Fruit fly (Drosophila melanogaster) whole organism, embryonic: Measurements from ENCODE around the gene MED25.

ENCODE experiments used
- Bdp1 ChIP-seq: fragments of 200-800 bp; sonication (Bioruptor generic); optimal IDR thresholded peaks from 3 replicates; lab custom pipeline; 2016; ENCODE audit warnings: missing biosample characterization, missing genetic modification characterization
- CG10321 ChIP-seq: fragments of 200-800 bp; sonication (Bioruptor generic); IDR thresholded peaks from 2 replicates; pipeline ENCODE4 v1.3.6; 2022; ENCODE audit warnings: missing biosample characterization, missing genetic modification characterization
- CG10654 ChIP-seq: fragments of 200-800 bp; sonication (Bioruptor generic); optimal IDR thresholded peaks from 2 replicates; lab custom pipeline; 2016; ENCODE audit warnings: missing biosample characterization, missing genetic modification characterization
- CG11247 ChIP-seq: fragments of 200-800 bp; sonication (Bioruptor generic); IDR thresholded peaks from 2 replicates; pipeline ENCODE4 v1.3.6; 2022; ENCODE audit warnings: missing biosample characterization, missing genetic modification characterization
- CG11723 ChIP-seq: fragments of 200-800 bp; sonication (Bioruptor generic); optimal IDR thresholded peaks from 2 replicates; lab custom pipeline; 2017; ENCODE audit warnings: missing biosample characterization, mild to moderate bottlenecking, missing genetic modification characterization
- CG1233 ChIP-seq: fragments of 200-800 bp; sonication (Bioruptor generic); optimal IDR thresholded peaks from 4 replicates; lab custom pipeline; 2018; ENCODE audit warnings: missing biosample characterization, mild to moderate bottlenecking, missing genetic modification characterization
- CG14667 ChIP-seq: fragments of 200-800 bp; sonication (Bioruptor generic); IDR thresholded peaks from 2 replicates; pipeline ENCODE4 v1.3.6; 2022; ENCODE audit warnings: missing biosample characterization, missing genetic modification characterization
- CG15601 ChIP-seq: fragments of 200-800 bp; sonication (Bioruptor generic); optimal IDR thresholded peaks from 3 replicates; lab custom pipeline; 2019; ENCODE audit warnings: missing biosample characterization, mild to moderate bottlenecking, missing genetic modification characterization, moderate library complexity
- CG30020 ChIP-seq: fragments of 200-800 bp; optimal IDR thresholded peaks from 2 replicates; lab custom pipeline; 2019; ENCODE audit warnings: missing biosample characterization, mild to moderate bottlenecking, missing genetic modification characterization, moderate library complexity
- CG31441 ChIP-seq: fragments of 200-800 bp; sonication (Bioruptor generic); IDR thresholded peaks from 2 replicates; pipeline ENCODE4 v1.3.6; 2022; ENCODE audit warnings: missing biosample characterization, missing genetic modification characterization
- CG3281 ChIP-seq: fragments of 200-800 bp; sonication (Bioruptor generic); optimal IDR thresholded peaks from 3 replicates; lab custom pipeline; 2017; ENCODE audit warnings: missing biosample characterization, mild to moderate bottlenecking, missing genetic modification characterization
- CG33213 ChIP-seq: fragments of 200-800 bp; sonication (Bioruptor generic); optimal IDR thresholded peaks from 3 replicates; lab custom pipeline; 2016; ENCODE audit warnings: missing biosample characterization, missing genetic modification characterization
- CG34224 ChIP-seq: fragments of 200-800 bp; sonication (Bioruptor generic); IDR thresholded peaks from 3 replicates; pipeline ENCODE4 v1.3.6; 2022; ENCODE audit warnings: missing biosample characterization, missing genetic modification characterization; ENCODE audit not compliant: partially characterized antibody
- CG4424 ChIP-seq: fragments of 200-800 bp; sonication (Bioruptor generic); optimal IDR thresholded peaks from 3 replicates; lab custom pipeline; 2016; ENCODE audit warnings: missing biosample characterization, missing genetic modification characterization
- CG7271 ChIP-seq: fragments of 200-800 bp; sonication (Bioruptor generic); optimal IDR thresholded peaks from 2 replicates; lab custom pipeline; 2018; ENCODE audit warnings: missing biosample characterization, mild to moderate bottlenecking, missing genetic modification characterization, moderate library complexity
- CG7839 ChIP-seq: fragments of 200-800 bp; sonication (Bioruptor generic); optimal IDR thresholded peaks from 3 replicates; lab custom pipeline; 2018; ENCODE audit warnings: missing biosample characterization, mild to moderate bottlenecking, missing genetic modification characterization, moderate library complexity
- Camta ChIP-seq: fragments of 200-800 bp; sonication (Bioruptor generic); optimal IDR thresholded peaks from 2 replicates; lab custom pipeline; 2016; ENCODE audit warnings: missing biosample characterization, missing genetic modification characterization
- Deaf1 ChIP-seq: fragments of 200-800 bp; optimal IDR thresholded peaks from 3 replicates; lab custom pipeline; 2019; ENCODE audit warnings: missing biosample characterization, mild to moderate bottlenecking, missing genetic modification characterization, moderate library complexity
- Elba2 ChIP-seq: fragments of 200-800 bp; sonication (Bioruptor generic); optimal IDR thresholded peaks from 3 replicates; lab custom pipeline; 2016; ENCODE audit warnings: missing biosample characterization, missing genetic modification characterization
- H2.0 ChIP-seq: fragments of 200-800 bp; sonication (Bioruptor generic); IDR thresholded peaks from 2 replicates; pipeline ENCODE4 v1.3.6; 2022; ENCODE audit warnings: missing biosample characterization, missing genetic modification characterization
- HLHmδ ChIP-seq: fragments of 200-800 bp; sonication (Bioruptor generic); optimal IDR thresholded peaks from 2 replicates; lab custom pipeline; 2018; ENCODE audit warnings: missing biosample characterization, mild to moderate bottlenecking, missing genetic modification characterization, moderate library complexity
- HmgZ ChIP-seq: fragments of 200-800 bp; sonication (Bioruptor generic); optimal IDR thresholded peaks from 2 replicates; lab custom pipeline; 2018; ENCODE audit warnings: missing biosample characterization, mild to moderate bottlenecking, missing genetic modification characterization
- Hr3 ChIP-seq: fragments of 200-800 bp; sonication (Bioruptor generic); optimal IDR thresholded peaks from 3 replicates; lab custom pipeline; 2016; ENCODE audit warnings: missing biosample characterization, missing genetic modification characterization
- Med ChIP-seq: fragments of 200-800 bp; sonication (Bioruptor generic); peaks from one replicate; lab custom pipeline; 2016; ENCODE audit warnings: missing biosample characterization, missing genetic modification characterization, mild to moderate bottlenecking, inconsistent platforms, moderate library complexity
- NC2α ChIP-seq: fragments of 200-800 bp; sonication (Bioruptor generic); optimal IDR thresholded peaks from 2 replicates; lab custom pipeline; 2016; ENCODE audit warnings: missing biosample characterization, missing genetic modification characterization
- NK7.1 ChIP-seq: fragments of 200-800 bp; sonication (Bioruptor generic); optimal IDR thresholded peaks from 3 replicates; lab custom pipeline; 2016; ENCODE audit warnings: missing biosample characterization, missing genetic modification characterization
- Ravus ChIP-seq: fragments of 200-800 bp; sonication (Bioruptor generic); IDR thresholded peaks from 2 replicates; pipeline ENCODE4 v1.3.6; 2022; ENCODE audit warnings: missing biosample characterization, missing genetic modification characterization
- Stat92E ChIP-seq, 3 experiments: fragments of >200 bp in 2 of 3; fragments of 200-800 bp in 1 of 3; sonication (Bioruptor generic) in 1 of 3; optimal IDR thresholded peaks; 2 replicates each; lab custom pipeline; 2017 to 2019; ENCODE audit warnings: missing biosample characterization in 3 of 3, missing genetic modification characterization in 3 of 3, mild to moderate bottlenecking in 1 of 3, moderate library complexity in 1 of 3
- Tbp ChIP-seq: fragments of >200 bp; optimal IDR thresholded peaks from 2 replicates; lab custom pipeline; 2018; ENCODE audit warnings: missing biosample characterization, missing genetic modification characterization
- Trl ChIP-seq, 3 experiments: fragments of >200 bp in 2 of 3; fragments of 200-800 bp in 1 of 3; sonication (Bioruptor generic) in 1 of 3; optimal IDR thresholded peaks; 2 replicates in 1 of 3; 3 replicates in 2 of 3; lab custom pipeline; 2016 to 2017; ENCODE audit warnings: missing biosample characterization in 1 of 3, missing genetic modification characterization in 1 of 3
- YL-1 ChIP-seq: fragments of 200-800 bp; sonication (Bioruptor generic); optimal IDR thresholded peaks from 3 replicates; lab custom pipeline; 2017; ENCODE audit warnings: missing biosample characterization, mild to moderate bottlenecking, missing genetic modification characterization
- amos ChIP-seq: fragments of 200-800 bp; sonication (Bioruptor generic); IDR thresholded peaks from 2 replicates; pipeline ENCODE4 v1.3.6; 2022; ENCODE audit warnings: missing biosample characterization, missing genetic modification characterization; ENCODE audit not compliant: partially characterized antibody
- caup ChIP-seq: fragments of 200-800 bp; sonication (Bioruptor generic); optimal IDR thresholded peaks from 3 replicates; lab custom pipeline; 2017; ENCODE audit warnings: missing biosample characterization, mild to moderate bottlenecking, missing genetic modification characterization, moderate library complexity; ENCODE audit not compliant: severe bottlenecking
- disco-r ChIP-seq: fragments of 200-800 bp; sonication (Bioruptor generic); optimal IDR thresholded peaks from 2 replicates; lab custom pipeline; 2016; ENCODE audit warnings: missing biosample characterization, missing genetic modification characterization
- gcm ChIP-seq: fragments of 200-800 bp; sonication (Bioruptor generic); optimal IDR thresholded peaks from 2 replicates; lab custom pipeline; 2019; ENCODE audit warnings: missing biosample characterization, mild to moderate bottlenecking, missing genetic modification characterization, moderate library complexity
- gcm2 ChIP-seq: fragments of 200-800 bp; sonication (Bioruptor generic); optimal IDR thresholded peaks from 2 replicates; lab custom pipeline; 2016; ENCODE audit warnings: missing biosample characterization, missing genetic modification characterization
- grn ChIP-seq: fragments of 200-800 bp; sonication (Bioruptor generic); optimal IDR thresholded peaks from 3 replicates; lab custom pipeline; 2017; ENCODE audit warnings: missing biosample characterization, missing genetic modification characterization
- hb ChIP-seq: fragments of 200-800 bp; sonication (Bioruptor generic); IDR thresholded peaks from 3 replicates; pipeline ENCODE4 v1.3.6; 2022; ENCODE audit warnings: missing biosample characterization, missing genetic modification characterization; ENCODE audit not compliant: partially characterized antibody
- lilli ChIP-seq: fragments of 200-800 bp; sonication (Bioruptor generic); optimal IDR thresholded peaks from 3 replicates; lab custom pipeline; 2016; ENCODE audit warnings: missing biosample characterization, missing genetic modification characterization
- luna ChIP-seq: fragments of 200-800 bp; sonication (Bioruptor generic); optimal IDR thresholded peaks from 2 replicates; lab custom pipeline; 2016; ENCODE audit warnings: missing biosample characterization, missing genetic modification characterization
- mam ChIP-seq: fragments of 200-800 bp; sonication (Bioruptor generic); optimal IDR thresholded peaks from 3 replicates; lab custom pipeline; 2016; ENCODE audit warnings: missing biosample characterization, missing genetic modification characterization
- nmo ChIP-seq: fragments of 200-800 bp; sonication (Bioruptor generic); optimal IDR thresholded peaks from 2 replicates; lab custom pipeline; 2018; ENCODE audit warnings: missing biosample characterization, mild to moderate bottlenecking, missing genetic modification characterization, moderate library complexity
- pfk ChIP-seq: fragments of 200-800 bp; sonication (Bioruptor generic); optimal IDR thresholded peaks from 2 replicates; lab custom pipeline; 2018; ENCODE audit warnings: missing biosample characterization, mild to moderate bottlenecking, missing genetic modification characterization, moderate library complexity
- sna ChIP-seq: fragments of 200-800 bp; sonication (Bioruptor generic); IDR thresholded peaks from 2 replicates; pipeline ENCODE4 v1.3.6; 2022; ENCODE audit warnings: missing biosample characterization, missing genetic modification characterization; ENCODE audit not compliant: partially characterized antibody
- sqz ChIP-seq: fragments of 200-800 bp; sonication (Bioruptor generic); optimal IDR thresholded peaks from 3 replicates; lab custom pipeline; 2018; ENCODE audit warnings: missing biosample characterization, mild to moderate bottlenecking, missing genetic modification characterization
- tap ChIP-seq: fragments of 200-800 bp; optimal IDR thresholded peaks from 3 replicates; lab custom pipeline; 2019; ENCODE audit warnings: missing biosample characterization, mild to moderate bottlenecking, missing genetic modification characterization, moderate library complexity
- tgo ChIP-seq: fragments of 200-800 bp; sonication (Bioruptor generic); IDR thresholded peaks from 3 replicates; pipeline ENCODE4 v1.3.6; 2022; ENCODE audit warnings: missing biosample characterization, missing genetic modification characterization
- tll ChIP-seq, 2 experiments: fragments of 200-800 bp in 1 of 2; fragments of >200 bp in 1 of 2; sonication (Bioruptor generic) in 1 of 2; optimal IDR thresholded peaks; 2 replicates each; lab custom pipeline; 2017 to 2019; ENCODE audit warnings: missing biosample characterization in 2 of 2, missing genetic modification characterization in 2 of 2, mild to moderate bottlenecking in 1 of 2, moderate library complexity in 1 of 2
- vnd ChIP-seq: fragments of 200-800 bp; sonication (Bioruptor generic); IDR thresholded peaks from 3 replicates; pipeline ENCODE4 v1.3.6; 2022; ENCODE audit warnings: missing biosample characterization, missing genetic modification characterization; ENCODE audit not compliant: partially characterized antibody
- wdn ChIP-seq: fragments of 200-800 bp; sonication (Bioruptor generic); IDR thresholded peaks from 2 replicates; pipeline ENCODE4 v1.3.6; 2022; ENCODE audit warnings: missing biosample characterization, missing genetic modification characterization

The MED25 gene

DNA sequence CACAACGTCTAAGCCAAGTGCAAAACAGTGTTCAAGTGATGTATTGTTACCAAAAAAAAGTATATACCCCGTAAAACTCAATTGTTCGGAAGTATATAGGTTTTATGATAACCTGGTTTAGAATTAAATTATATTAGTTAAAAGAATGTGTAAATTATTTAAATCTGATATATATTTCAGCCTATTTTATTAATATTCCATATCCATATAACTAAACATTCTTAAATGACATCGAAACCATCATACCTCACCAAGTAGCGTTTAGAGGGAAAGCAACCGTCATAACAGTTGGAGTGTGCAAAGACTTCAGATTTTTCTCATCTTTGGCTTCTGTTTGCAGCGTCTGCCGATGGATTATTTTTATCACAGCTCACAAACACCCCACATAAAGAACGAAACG lies 9.3 kb upstream of the MED25 start (continued):
- TF ChIP-seq CG7271 (peak; percentile 79), Deaf1 (tag; lab: Kevin White, UChicago) (peak; percentile 55), wdn (0 out of 2 replicates have a peak, but pooled peaks have one; percentile 34), NC2α (GFP tag; lab: Kevin White, UChicago) (no peak), sna (no peak), CG10321 (GFP tag; lab: Robert Waterston, UW) (0 out of 2 replicates have a peak, but pooled peaks have one; percentile 25), CG1233 (GFP tag; lab: Kevin White, UChicago) (peak; percentile 56), NK7.1 (GFP tag; lab: Kevin White, UChicago) (no peak), CG33213 (no peak), CG14667 (GFP tag; lab: Robert Waterston, UW) (peak; percentile 72), gcm (GFP tag; lab: Kevin White, UChicago) (peak; percentile 84), CG15601 (tag; lab: Kevin White, UChicago) (peak; percentile 79), luna (GFP tag; lab: Kevin White, UChicago) (no peak), caup (GFP tag; lab: Kevin White, UChicago) (peak; percentile 70), CG34224 (GFP tag; lab: Robert Waterston, UW) (no peak), Bdp1 (GFP tag; lab: Kevin White, UChicago) (no peak), CG30020 (tag; lab: Kevin White, UChicago) (peak; percentile 36), mam (GFP tag; lab: Kevin White, UChicago) (no peak), tap (tag; lab: Kevin White, UChicago) (peak; percentile 91), grn (GFP tag; lab: Kevin White, UChicago) (no peak), Trl (optimal IDR thresholded peaks at IDR 0.05; lab: Kevin White, UChicago) (no peak), Trl (GFP tag; optimal IDR thresholded peaks at IDR 0.05; lab: Kevin White, UChicago) (peak; percentile 14), CG11247 (peak; percentile 78), Hr3 (GFP tag; lab: Kevin White, UChicago) (peak; percentile 76), Ravus (peak; percentile 27; the same call in 1 of the 2 replicates), CG7839 (peak; percentile 89), Tbp (no peak), amos (GFP tag; lab: Robert Waterston, UW) (no peak), lilli (peak; percentile 48), vnd (GFP tag; lab: Robert Waterston, UW) (no peak), tgo (GFP tag; lab: Robert Waterston, UW) (peak; percentile 88), H2.0 (GFP tag; lab: Robert Waterston, UW) (peak; percentile 70), Camta (no peak), Elba2 (GFP tag; lab: Kevin White, UChicago) (no peak), sqz (GFP tag; lab: Kevin White, UChicago) (peak; percentile 80), CG10654 (GFP tag; lab: Kevin White, UChicago) (peak; percentile 58), tll (GFP tag; optimal IDR thresholded peaks at IDR 0.05; lab: Kevin White, UChicago) (no peak), CG3281 (GFP tag; lab: Kevin White, UChicago) (peak; percentile 72), pfk (GFP tag; lab: Kevin White, UChicago) (no peak), YL-1 (GFP tag; lab: Kevin White, UChicago) (no peak), HLHmδ (no peak), hb (GFP tag; lab: Robert Waterston, UW) (no peak), Stat92E (GFP tag; optimal IDR thresholded peaks at IDR 0.05; lab: Kevin White, UChicago) (peak in 1 of 3 experiments; percentile 16), disco-r (GFP tag; lab: Kevin White, UChicago) (no peak), gcm2 (GFP tag; lab: Kevin White, UChicago) (no peak), CG4424 (GFP tag; lab: Kevin White, UChicago) (peak; percentile 67), Med (GFP tag; lab: Kevin White, UChicago) (peak; percentile 55), CG11723 (GFP tag; lab: Kevin White, UChicago) (peak; percentile 8), CG31441 (GFP tag; lab: Robert Waterston, UW) (peak; percentile 88), HmgZ (peak; percentile 54), nmo (GFP tag; lab: Kevin White, UChicago) (peak; percentile 86)
